Worm (Caenorhabditis elegans) whole organism, L2 larva: Measurements from ENCODE around the gene fkb-1.

Source experiments
- dmd-4 ChIP-seq: sonication (generic microtip); optimal IDR thresholded peaks from 2 replicates; lab custom pipeline; 2017; ENCODE audit warnings: missing biosample characterization, missing genetic modification characterization
- nhr-11 ChIP-seq: fragments of 150-350 bp; optimal IDR thresholded peaks from 2 replicates; lab custom pipeline; 2014; ENCODE audit warnings: missing biosample characterization, missing genetic modification characterization
- nhr-12 ChIP-seq: fragments of 150-350 bp; optimal IDR thresholded peaks from 2 replicates; lab custom pipeline; 2014; ENCODE audit warnings: missing biosample characterization, missing genetic modification characterization
- skn-1 ChIP-seq: sonication (generic microtip); optimal IDR thresholded peaks from 2 replicates; lab custom pipeline; 2017; ENCODE audit warnings: missing biosample characterization, missing genetic modification characterization
- snpc-4 ChIP-seq: fragments of 150-350 bp; optimal IDR thresholded peaks from 2 replicates; lab custom pipeline; 2014; ENCODE audit warnings: missing biosample characterization, missing genetic modification characterization
- ztf-4 ChIP-seq: fragments of 150-350 bp; optimal IDR thresholded peaks from 2 replicates; lab custom pipeline; 2014; ENCODE audit warnings: missing biosample characterization, missing genetic modification characterization

- TF ChIP-seq nhr-11: no peak
- no peak for TF ChIP-seq nhr-12
- no peak for TF ChIP-seq dmd-4 (tag; lab: Kevin White, UChicago)
- TF ChIP-seq ztf-4 (tag; lab: Kevin White, UChicago): no peak
- no peak for TF ChIP-seq skn-1 (tag; lab: Kevin White, UChicago)
- no peak for TF ChIP-seq snpc-4 (tag; lab: Kevin White, UChicago)
Measured at ce11 chrIV:11048871-11049270, 12.5 kb downstream of the fkb-1 start, which contains the start of gene F36H1.11.
